Fruit fly (Drosophila melanogaster) whole organism, embryonic: Measurements from ENCODE around the gene Hecw.

Experiments used
- Ada2b ChIP-seq: fragments of 200-800 bp; sonication (Bioruptor generic); IDR thresholded peaks from 2 replicates; pipeline ENCODE4 v1.3.6; 2022; ENCODE audit warnings: missing biosample characterization, missing genetic modification characterization
- Awh ChIP-seq: fragments of 200-800 bp; sonication (Bioruptor generic); IDR thresholded peaks from 2 replicates; pipeline ENCODE4, ENCODE4 v1.3.6; 2022; ENCODE audit warnings: missing biosample characterization, missing genetic modification characterization
- Blimp-1 ChIP-seq: fragments of 200-800 bp; sonication (Bioruptor generic); optimal IDR thresholded peaks from 3 replicates; lab custom pipeline; 2018; ENCODE audit warnings: missing biosample characterization, missing genetic modification characterization, mild to moderate bottlenecking, moderate library complexity, missing genetic modification reagents
- BtbVII ChIP-seq: fragments of 200-800 bp; sonication (Bioruptor generic); optimal IDR thresholded peaks from 3 replicates; lab custom pipeline; 2017; ENCODE audit warnings: missing biosample characterization, mild to moderate bottlenecking, missing genetic modification characterization
- CG12942 ChIP-seq: fragments of 200-800 bp; sonication (Bioruptor generic); optimal IDR thresholded peaks from 3 replicates; lab custom pipeline; 2016; ENCODE audit warnings: missing biosample characterization, missing genetic modification characterization
- CG13287 ChIP-seq: fragments of 200-800 bp; sonication (Bioruptor generic); IDR thresholded peaks from 2 replicates; pipeline ENCODE4 v1.3.6; 2022; ENCODE audit warnings: missing biosample characterization, missing genetic modification characterization; ENCODE audit not compliant: partially characterized antibody
- CG13424 ChIP-seq: fragments of 200-800 bp; sonication (Bioruptor generic); optimal IDR thresholded peaks from 2 replicates; lab custom pipeline; 2019; ENCODE audit warnings: missing biosample characterization, mild to moderate bottlenecking, missing genetic modification characterization, moderate library complexity
- CG15514 ChIP-seq: fragments of 200-800 bp; sonication (Bioruptor generic); optimal IDR thresholded peaks from 3 replicates; lab custom pipeline; 2017; ENCODE audit warnings: missing biosample characterization, missing genetic modification characterization, mild to moderate bottlenecking, moderate library complexity, missing genetic modification reagents
- CG16779 ChIP-seq: fragments of 200-800 bp; sonication (Bioruptor generic); IDR thresholded peaks from 2 replicates; pipeline ENCODE4 v1.3.6; 2022; ENCODE audit warnings: missing biosample characterization, missing genetic modification characterization
- CG2129 ChIP-seq: fragments of 200-800 bp; sonication (Bioruptor generic); IDR thresholded peaks from 2 replicates; pipeline ENCODE4 v1.3.6; 2022; ENCODE audit warnings: missing biosample characterization, missing genetic modification characterization; ENCODE audit not compliant: partially characterized antibody
- CG2678 ChIP-seq: fragments of 200-800 bp; sonication (Bioruptor generic); optimal IDR thresholded peaks from 3 replicates; lab custom pipeline; 2019; ENCODE audit warnings: missing biosample characterization, mild to moderate bottlenecking, missing genetic modification characterization, moderate library complexity
- CG2889 ChIP-seq: fragments of 200-800 bp; sonication (Bioruptor generic); IDR thresholded peaks from 3 replicates; pipeline ENCODE4 v1.3.6; 2022; ENCODE audit warnings: missing biosample characterization, missing genetic modification characterization
- CG32532 ChIP-seq: fragments of 200-800 bp; sonication (Bioruptor generic); IDR thresholded peaks from 2 replicates; pipeline ENCODE4 v1.3.6; 2022; ENCODE audit warnings: missing biosample characterization, missing genetic modification characterization
- CG32767 ChIP-seq: fragments of 200-800 bp; sonication (Bioruptor generic); IDR thresholded peaks from 2 replicates; pipeline ENCODE4 v1.3.6; 2022; ENCODE audit warnings: missing biosample characterization, missing genetic modification characterization
- CG3995 ChIP-seq: fragments of 200-800 bp; sonication (Bioruptor generic); optimal IDR thresholded peaks from 3 replicates; lab custom pipeline; 2016; ENCODE audit warnings: missing biosample characterization, missing genetic modification characterization
- CG4404 ChIP-seq: fragments of 200-800 bp; sonication (Bioruptor generic); IDR thresholded peaks from 2 replicates; pipeline ENCODE4 v1.3.6; 2022; ENCODE audit warnings: missing biosample characterization, missing genetic modification characterization
- CG5953 ChIP-seq: fragments of 200-800 bp; sonication (Bioruptor generic); IDR thresholded peaks from 2 replicates; pipeline ENCODE4 v1.3.6; 2022; ENCODE audit warnings: missing biosample characterization, missing genetic modification characterization
- CG8388 ChIP-seq: fragments of 200-800 bp; sonication (Bioruptor generic); optimal IDR thresholded peaks from 2 replicates; lab custom pipeline; 2019; ENCODE audit warnings: missing biosample characterization, mild to moderate bottlenecking, missing genetic modification characterization, moderate library complexity
- CG8944 ChIP-seq: fragments of 200-800 bp; sonication (Bioruptor generic); optimal IDR thresholded peaks from 3 replicates; lab custom pipeline; 2016; ENCODE audit warnings: missing biosample characterization, missing genetic modification characterization
- Doc3 ChIP-seq: fragments of 200-800 bp; sonication (Bioruptor generic); IDR thresholded peaks from 3 replicates; pipeline ENCODE4 v1.3.6; 2022; ENCODE audit warnings: missing biosample characterization, missing genetic modification characterization; ENCODE audit not compliant: partially characterized antibody
- Dp ChIP-seq: fragments of 200-800 bp; sonication (Bioruptor generic); optimal IDR thresholded peaks from 2 replicates; lab custom pipeline; 2018; ENCODE audit warnings: missing biosample characterization, mild to moderate bottlenecking, missing genetic modification characterization, moderate library complexity
- Fer2 ChIP-seq: fragments of 200-800 bp; sonication (Bioruptor generic); optimal IDR thresholded peaks from 2 replicates; lab custom pipeline; 2018; ENCODE audit warnings: missing biosample characterization, mild to moderate bottlenecking, missing genetic modification characterization, moderate library complexity
- Jarid2 ChIP-seq: fragments of 200-800 bp; sonication (Bioruptor generic); optimal IDR thresholded peaks from 3 replicates; lab custom pipeline; 2017; ENCODE audit warnings: mild to moderate bottlenecking, missing biosample characterization, missing genetic modification reagents, missing genetic modification characterization
- Nf-YB ChIP-seq: fragments of 200-800 bp; sonication (Bioruptor generic); optimal IDR thresholded peaks from 3 replicates; lab custom pipeline; 2019; ENCODE audit warnings: missing biosample characterization, mild to moderate bottlenecking, missing genetic modification characterization, moderate library complexity
- NfI ChIP-seq: fragments of 200-800 bp; sonication (Bioruptor generic); optimal IDR thresholded peaks from 3 replicates; lab custom pipeline; 2018; ENCODE audit warnings: missing biosample characterization, mild to moderate bottlenecking, missing genetic modification characterization, moderate library complexity
- Six4 ChIP-seq: fragments of 200-800 bp; sonication (Bioruptor generic); optimal IDR thresholded peaks from 2 replicates; lab custom pipeline; 2016; ENCODE audit warnings: missing biosample characterization, missing genetic modification characterization
- Xrp1 ChIP-seq: fragments of 200-800 bp; sonication (Bioruptor generic); IDR thresholded peaks from 2 replicates; pipeline ENCODE4 v1.3.6; 2022; ENCODE audit warnings: missing biosample characterization, missing genetic modification characterization
- amos ChIP-seq: fragments of 200-800 bp; sonication (Bioruptor generic); IDR thresholded peaks from 2 replicates; pipeline ENCODE4 v1.3.6; 2022; ENCODE audit warnings: missing biosample characterization, missing genetic modification characterization; ENCODE audit not compliant: partially characterized antibody
- ato ChIP-seq: fragments of 200-800 bp; sonication (Bioruptor generic); IDR thresholded peaks from 2 replicates; pipeline ENCODE4 v1.3.6; 2022; ENCODE audit warnings: missing biosample characterization, missing genetic modification characterization; ENCODE audit not compliant: partially characterized antibody
- bcd ChIP-seq: fragments of 200-800 bp; sonication (Bioruptor generic); optimal IDR thresholded peaks from 2 replicates; lab custom pipeline; 2017; ENCODE audit warnings: missing biosample characterization, mild to moderate bottlenecking, missing genetic modification characterization
- cad ChIP-seq: fragments of >200 bp; optimal IDR thresholded peaks from 2 replicates; lab custom pipeline; 2017; ENCODE audit warnings: missing biosample characterization, missing genetic modification characterization
- cas ChIP-seq: fragments of 200-800 bp; sonication (Bioruptor generic); IDR thresholded peaks from 2 replicates; pipeline ENCODE4 v1.3.6; 2022; ENCODE audit warnings: missing biosample characterization, missing genetic modification characterization
- cwo ChIP-seq: fragments of 200-800 bp; sonication (Bioruptor generic); optimal IDR thresholded peaks from 3 replicates; lab custom pipeline; 2017; ENCODE audit warnings: missing biosample characterization, missing genetic modification characterization, mild to moderate bottlenecking, moderate library complexity, missing genetic modification reagents
- danr ChIP-seq: fragments of 200-800 bp; sonication (Bioruptor generic); IDR thresholded peaks from 2 replicates; pipeline ENCODE4 v1.3.6; 2022; ENCODE audit warnings: missing biosample characterization, missing genetic modification characterization
- gcm2 ChIP-seq: fragments of 200-800 bp; sonication (Bioruptor generic); optimal IDR thresholded peaks from 2 replicates; lab custom pipeline; 2016; ENCODE audit warnings: missing biosample characterization, missing genetic modification characterization
- hb ChIP-seq: fragments of 200-800 bp; sonication (Bioruptor generic); IDR thresholded peaks from 3 replicates; pipeline ENCODE4 v1.3.6; 2022; ENCODE audit warnings: missing biosample characterization, missing genetic modification characterization; ENCODE audit not compliant: partially characterized antibody
- lbe ChIP-seq: fragments of 200-800 bp; sonication (Bioruptor generic); optimal IDR thresholded peaks from 2 replicates; lab custom pipeline; 2016; ENCODE audit warnings: missing biosample characterization, mild to moderate bottlenecking, missing genetic modification characterization
- mld ChIP-seq: fragments of 200-800 bp; sonication (Bioruptor generic); IDR thresholded peaks from 3 replicates; pipeline ENCODE4 v1.3.6; 2022; ENCODE audit warnings: missing biosample characterization, missing genetic modification characterization; ENCODE audit not compliant: partially characterized antibody
- oc ChIP-seq: fragments of 200-800 bp; sonication (Bioruptor generic); optimal IDR thresholded peaks from 2 replicates; lab custom pipeline; 2018; ENCODE audit warnings: missing biosample characterization, mild to moderate bottlenecking, missing genetic modification characterization, moderate library complexity
- rib ChIP-seq: fragments of 200-800 bp; sonication (Bioruptor generic); IDR thresholded peaks from 2 replicates; pipeline ENCODE4 v1.3.6; 2022; ENCODE audit warnings: missing biosample characterization, missing genetic modification characterization
- ro ChIP-seq: fragments of 200-800 bp; sonication (Bioruptor generic); IDR thresholded peaks from 2 replicates; pipeline ENCODE4 v1.3.6; 2022; ENCODE audit warnings: missing biosample characterization, missing genetic modification characterization
- salm ChIP-seq: fragments of 200-800 bp; sonication (Bioruptor generic); optimal IDR thresholded peaks from 2 replicates; lab custom pipeline; 2018; ENCODE audit warnings: missing biosample characterization, mild to moderate bottlenecking, missing genetic modification characterization
- sd ChIP-seq: fragments of 200-800 bp; sonication (Bioruptor generic); optimal IDR thresholded peaks from 3 replicates; lab custom pipeline; 2018; ENCODE audit warnings: missing biosample characterization, mild to moderate bottlenecking, missing genetic modification characterization, moderate library complexity
- sna ChIP-seq: fragments of 200-800 bp; sonication (Bioruptor generic); IDR thresholded peaks from 2 replicates; pipeline ENCODE4 v1.3.6; 2022; ENCODE audit warnings: missing biosample characterization, missing genetic modification characterization; ENCODE audit not compliant: partially characterized antibody
- trem ChIP-seq: fragments of 200-800 bp; optimal IDR thresholded peaks from 3 replicates; lab custom pipeline; 2019; ENCODE audit warnings: missing biosample characterization, mild to moderate bottlenecking, missing genetic modification characterization, moderate library complexity
- usp ChIP-seq: fragments of >200 bp; optimal IDR thresholded peaks from 2 replicates; lab custom pipeline; 2017; ENCODE audit warnings: missing biosample characterization, missing genetic modification characterization
- zfh1 ChIP-seq: fragments of 200-800 bp; sonication (Bioruptor generic); IDR thresholded peaks from 3 replicates; pipeline ENCODE4 v1.3.6; 2022; ENCODE audit warnings: missing biosample characterization, missing genetic modification characterization

Gene Hecw

DNA sequence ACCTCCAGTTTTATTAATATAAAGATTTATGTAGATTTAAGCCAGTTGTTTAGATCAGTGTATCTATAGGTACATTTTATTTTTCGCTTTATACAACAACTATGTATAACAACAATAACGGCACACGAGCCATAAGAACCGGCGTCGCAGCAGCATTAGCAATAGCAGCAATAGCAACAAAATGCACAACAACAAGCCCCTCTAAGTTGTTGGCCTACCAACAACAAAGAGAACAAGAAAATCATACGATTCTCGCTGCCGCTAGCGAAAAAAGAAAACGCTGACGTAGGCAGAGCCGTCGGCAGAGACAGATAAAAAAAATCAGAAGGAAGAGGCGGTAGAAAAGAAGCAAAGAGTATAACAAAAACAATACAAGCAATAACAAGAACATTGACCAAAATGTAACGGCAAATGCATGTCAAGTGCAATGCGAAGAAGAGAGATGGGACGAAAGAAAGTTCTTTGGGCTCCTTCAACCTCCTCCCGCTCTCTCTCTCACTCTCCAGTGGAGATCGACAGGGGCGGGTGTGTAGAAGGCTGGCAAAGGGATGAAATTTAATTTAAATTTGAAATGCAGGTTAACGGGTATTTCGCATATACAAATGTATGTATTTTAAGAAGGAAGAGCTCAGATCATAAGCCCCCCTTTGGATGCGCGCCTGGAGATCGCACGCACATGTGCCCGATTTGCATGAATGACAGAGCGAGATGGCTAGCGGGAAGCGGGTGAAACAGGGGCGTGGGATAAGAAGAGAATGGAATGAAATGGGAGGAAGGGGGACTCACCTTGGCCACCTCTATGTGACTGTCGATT is 29.8 kb upstream of the Hecw start (continued):
- TF ChIP-seq CG16779 (GFP tag; lab: Robert Waterston, UW) (peak; percentile 97), zfh1 (GFP tag; lab: Robert Waterston, UW) (peak; percentile 100), trem (tag; lab: Kevin White, UChicago) (peak; percentile 95), BtbVII (GFP tag; lab: Kevin White, UChicago) (peak; percentile 95), Blimp-1 (GFP tag; lab: Kevin White, UChicago) (peak; percentile 98), cwo (GFP tag; lab: Kevin White, UChicago) (peak; percentile 95), Awh (GFP tag; lab: Robert Waterston, UW) (peak; percentile 99), amos (GFP tag; lab: Robert Waterston, UW) (no peak), sna (GFP tag; lab: Robert Waterston, UW) (no peak), CG32532 (GFP tag; lab: Robert Waterston, UW) (peak; percentile 99), CG4404 (GFP tag; lab: Robert Waterston, UW) (peak; percentile 99), CG12942 (peak; percentile 98), lbe (GFP tag; lab: Kevin White, UChicago) (peak; percentile 98), danr (GFP tag; lab: Robert Waterston, UW) (peak; percentile 97), NfI (GFP tag; lab: Kevin White, UChicago) (peak; percentile 98), CG13424 (tag; lab: Kevin White, UChicago) (peak; percentile 97), CG8944 (GFP tag; lab: Kevin White, UChicago) (peak; percentile 98), gcm2 (peak; percentile 97), Jarid2 (GFP tag; lab: Kevin White, UChicago) (peak; percentile 84), usp (GFP tag; lab: Kevin White, UChicago) (no peak), Dp (GFP tag; lab: Kevin White, UChicago) (no peak), hb (GFP tag; lab: Robert Waterston, UW) (no peak), CG3995 (GFP tag; lab: Kevin White, UChicago) (peak; percentile 76), ato (GFP tag; lab: Robert Waterston, UW) (no peak), CG2129 (GFP tag; lab: Robert Waterston, UW) (no peak), Six4 (GFP tag; lab: Kevin White, UChicago) (peak; percentile 98), CG8388 (GFP tag; lab: Kevin White, UChicago) (peak; percentile 97)

DNA sequence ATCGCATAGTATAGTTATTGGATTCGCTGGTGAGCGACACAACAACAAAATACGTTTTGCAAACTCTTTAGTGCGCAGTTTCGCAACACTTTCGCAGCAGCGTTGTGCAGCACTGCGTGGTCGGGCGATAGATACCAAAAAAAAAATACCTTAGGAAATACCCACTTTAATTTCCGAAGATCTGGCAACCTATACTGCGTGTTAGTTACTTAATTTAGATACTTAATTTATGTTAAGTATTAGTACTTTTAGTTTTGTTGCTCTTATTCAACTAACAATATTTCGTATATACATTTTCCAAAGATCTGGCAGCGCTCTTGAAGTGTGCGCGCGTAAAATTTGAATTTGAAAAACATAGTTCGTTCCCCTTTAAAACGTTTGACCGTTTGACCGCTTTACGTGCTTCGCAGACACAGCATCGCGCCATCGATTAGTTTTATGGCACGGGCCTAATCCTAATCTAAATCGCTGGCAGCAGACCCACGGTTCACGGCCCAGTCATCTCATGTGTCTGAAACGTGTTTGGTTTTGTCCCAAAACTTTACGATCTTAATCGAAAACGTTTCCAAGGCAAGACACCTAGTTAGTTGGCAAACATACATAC is 28.7 kb upstream of the Hecw start, which contains the start of gene LPCAT:
Gene LPCAT, minus strand, starts transcription at position 70 of the 604 bp plus-strand sequence.
- TF ChIP-seq Nf-YB (GFP tag; lab: Kevin White, UChicago), result no peak
- TF ChIP-seq Doc3 (GFP tag; lab: Robert Waterston, UW), result peak; percentile 80
- TF ChIP-seq CG2678 (tag; lab: Kevin White, UChicago), result peak; percentile 77
- TF ChIP-seq rib, result peak; percentile 79
- TF ChIP-seq CG2889, result peak; percentile 81
- peak; percentile 55 for TF ChIP-seq Fer2 (tag; lab: Kevin White, UChicago)
- no peak for TF ChIP-seq CG5953 (GFP tag; lab: Robert Waterston, UW)
- no peak for TF ChIP-seq salm (tag; lab: Kevin White, UChicago)
- 0 out of 2 replicates have a peak, but pooled peaks have one; percentile 28 for TF ChIP-seq ro (GFP tag; lab: Robert Waterston, UW)
- peak; percentile 47; the same call in 1 of the 2 replicates for TF ChIP-seq Ada2b (GFP tag; lab: Robert Waterston, UW)
- TF ChIP-seq CG15514 (GFP tag; lab: Kevin White, UChicago), result peak; percentile 88
- peak; percentile 22; the same call in 1 of the 2 replicates for TF ChIP-seq cas
- TF ChIP-seq oc (tag; lab: Kevin White, UChicago), result no peak
- no peak for TF ChIP-seq cad (GFP tag; lab: Kevin White, UChicago)
- peak; percentile 82 for TF ChIP-seq Xrp1
- TF ChIP-seq CG32767 (GFP tag; lab: Robert Waterston, UW), result peak; percentile 18; the same call in 1 of the 2 replicates
- peak; percentile 90 for TF ChIP-seq CG13287 (GFP tag; lab: Robert Waterston, UW)
- TF ChIP-seq bcd (GFP tag; lab: Kevin White, UChicago), result peak; percentile 86
- no peak for TF ChIP-seq sd (tag; lab: Kevin White, UChicago)
- no peak for TF ChIP-seq mld (GFP tag; lab: Robert Waterston, UW)
